Worm (Caenorhabditis elegans) whole organism, mixed stage, embryonic: ENCODE data around the gene T22C8.1.

Source experiments
- ces-1 ChIP-seq: fragments of 150-350 bp; optimal IDR thresholded peaks from 2 replicates; lab custom pipeline; 2014; ENCODE audit warnings: missing biosample characterization, missing genetic modification reagents, missing genetic modification characterization
- drap-1 ChIP-seq: fragments of 200-800 bp; sonication (Bioruptor generic); optimal IDR thresholded peaks from 3 replicates; lab custom pipeline; 2018; ENCODE audit warnings: mild to moderate bottlenecking, missing genetic modification characterization, missing compliant biosample characterization
- lin-13 ChIP-seq: fragments of 150-350 bp; optimal IDR thresholded peaks from 2 replicates; lab custom pipeline; 2014; ENCODE audit warnings: missing biosample characterization, missing genetic modification characterization
- nhr-12 ChIP-seq: fragments of 150-350 bp; optimal IDR thresholded peaks from 2 replicates; lab custom pipeline; 2014; ENCODE audit warnings: missing biosample characterization, missing genetic modification characterization
- nhr-2 ChIP-seq: fragments of 150-350 bp; optimal IDR thresholded peaks from 2 replicates; lab custom pipeline; 2014; ENCODE audit warnings: missing biosample characterization, missing genetic modification characterization
- nhr-237 ChIP-seq: fragments of 150-350 bp; optimal IDR thresholded peaks from 2 replicates; lab custom pipeline; 2014; ENCODE audit warnings: missing biosample characterization, missing genetic modification characterization
- nhr-28 ChIP-seq: fragments of 150-350 bp; optimal IDR thresholded peaks from 2 replicates; lab custom pipeline; 2014; ENCODE audit warnings: missing biosample characterization, missing genetic modification characterization
- nhr-76 ChIP-seq: sonication (generic microtip); optimal IDR thresholded peaks from 2 replicates; lab custom pipeline; 2017; ENCODE audit warnings: missing biosample characterization, missing genetic modification characterization
- snpc-4 ChIP-seq: fragments of 150-350 bp; optimal IDR thresholded peaks from 2 replicates; lab custom pipeline; 2014; ENCODE audit warnings: missing biosample characterization, missing genetic modification characterization
- tbx-8 ChIP-seq: fragments of 200-800 bp; sonication (Bioruptor generic); optimal IDR thresholded peaks from 2 replicates; lab custom pipeline; 2018; ENCODE audit warnings: mild to moderate bottlenecking, missing genetic modification characterization, moderate library complexity, missing compliant biosample characterization
- unc-62 ChIP-seq: fragments of 150-350 bp; optimal IDR thresholded peaks from 2 replicates; lab custom pipeline; 2014; ENCODE audit warnings: missing biosample characterization, missing genetic modification reagents, missing genetic modification characterization

ce11 chrII:8641131-8641530 is 28.6 kb downstream of the T22C8.1 start, which contains the start of gene D2085.7:
- TF ChIP-seq ces-1 (GFP tag; lab: Kevin White, UChicago) (no peak), drap-1 (GFP tag; lab: Kevin White, UChicago) (no peak), nhr-28 (no peak), nhr-76 (no peak), snpc-4 (tag; lab: Kevin White, UChicago) (no peak), nhr-12 (tag; lab: Kevin White, UChicago) (no peak), nhr-237 (tag; lab: Kevin White, UChicago) (no peak), nhr-2 (no peak), lin-13 (tag; lab: Kevin White, UChicago) (no peak), tbx-8 (GFP tag; lab: Kevin White, UChicago) (no peak), unc-62 (GFP tag; lab: Kevin White, UChicago) (no peak)
